Fruit fly (Drosophila melanogaster) whole organism, embryonic: Measurements from ENCODE around the gene CG42299.
A peak's percentile ranks its signal among the peaks of the same experiment; 100 is the strongest.

Experiments
- Aef1 ChIP-seq: fragments of 200-800 bp; sonication (Bioruptor generic); IDR thresholded peaks from 3 replicates; pipeline ENCODE4 v1.3.6; 2022; ENCODE audit warnings: missing biosample characterization, missing genetic modification characterization
- Antp ChIP-seq: fragments of 200-800 bp; sonication (Bioruptor generic); optimal IDR thresholded peaks from 3 replicates; lab custom pipeline; 2016; ENCODE audit warnings: missing biosample characterization, missing genetic modification characterization
- BtbVII ChIP-seq: fragments of 200-800 bp; sonication (Bioruptor generic); optimal IDR thresholded peaks from 3 replicates; lab custom pipeline; 2017; ENCODE audit warnings: missing biosample characterization, mild to moderate bottlenecking, missing genetic modification characterization
- CG11398 ChIP-seq: fragments of 200-800 bp; sonication (Bioruptor generic); optimal IDR thresholded peaks from 2 replicates; lab custom pipeline; 2016; ENCODE audit warnings: missing biosample characterization, missing genetic modification characterization
- CG12155 ChIP-seq: fragments of 200-800 bp; sonication (Bioruptor generic); optimal IDR thresholded peaks from 3 replicates; lab custom pipeline; 2016; ENCODE audit warnings: missing biosample characterization, missing genetic modification characterization
- CG12942 ChIP-seq: fragments of 200-800 bp; sonication (Bioruptor generic); optimal IDR thresholded peaks from 3 replicates; lab custom pipeline; 2016; ENCODE audit warnings: missing biosample characterization, missing genetic modification characterization
- CG14441 ChIP-seq: fragments of 200-800 bp; sonication (Bioruptor generic); IDR thresholded peaks from 2 replicates; pipeline ENCODE4 v1.3.6; 2022; ENCODE audit warnings: missing biosample characterization, missing genetic modification characterization
- CG15011 ChIP-seq: fragments of 200-800 bp; sonication (Bioruptor generic); optimal IDR thresholded peaks from 3 replicates; lab custom pipeline; 2018; ENCODE audit warnings: missing biosample characterization, mild to moderate bottlenecking, missing genetic modification characterization
- CG16813 ChIP-seq: fragments of 200-800 bp; sonication (Bioruptor generic); IDR thresholded peaks from 3 replicates; pipeline ENCODE4 v1.3.6; 2022; ENCODE audit warnings: missing biosample characterization, missing genetic modification characterization; ENCODE audit not compliant: partially characterized antibody
- CG18476 ChIP-seq: fragments of 200-800 bp; sonication (Bioruptor generic); optimal IDR thresholded peaks from 2 replicates; lab custom pipeline; 2016; ENCODE audit warnings: missing biosample characterization, mild to moderate bottlenecking, missing genetic modification characterization
- CG3838 ChIP-seq: fragments of 200-800 bp; sonication (Bioruptor generic); optimal IDR thresholded peaks from 3 replicates; lab custom pipeline; 2016; ENCODE audit warnings: missing biosample characterization, missing genetic modification characterization
- CG3995 ChIP-seq: fragments of 200-800 bp; sonication (Bioruptor generic); optimal IDR thresholded peaks from 3 replicates; lab custom pipeline; 2016; ENCODE audit warnings: missing biosample characterization, missing genetic modification characterization
- CG4424 ChIP-seq: fragments of 200-800 bp; sonication (Bioruptor generic); optimal IDR thresholded peaks from 3 replicates; lab custom pipeline; 2016; ENCODE audit warnings: missing biosample characterization, missing genetic modification characterization
- CG5180 ChIP-seq: fragments of 200-800 bp; sonication (Bioruptor generic); optimal IDR thresholded peaks from 3 replicates; lab custom pipeline; 2017; ENCODE audit warnings: missing biosample characterization, missing genetic modification characterization, mild to moderate bottlenecking, moderate library complexity, missing genetic modification reagents
- CG6813 ChIP-seq: fragments of 200-800 bp; sonication (Bioruptor generic); optimal IDR thresholded peaks from 2 replicates; lab custom pipeline; 2017; ENCODE audit warnings: missing biosample characterization, missing genetic modification characterization, mild to moderate bottlenecking, moderate library complexity, missing genetic modification reagents
- CG7745 ChIP-seq: fragments of 200-800 bp; sonication (Bioruptor generic); optimal IDR thresholded peaks from 2 replicates; lab custom pipeline; 2018; ENCODE audit warnings: missing biosample characterization, mild to moderate bottlenecking, missing genetic modification characterization, moderate library complexity
- CG8765 ChIP-seq: fragments of 200-800 bp; sonication (Bioruptor generic); IDR thresholded peaks from 2 replicates; pipeline ENCODE4 v1.3.6; 2022; ENCODE audit warnings: missing biosample characterization, missing genetic modification characterization
- CHES-1-like ChIP-seq: fragments of 200-800 bp; sonication (Bioruptor generic); optimal IDR thresholded peaks from 2 replicates; lab custom pipeline; 2016; ENCODE audit warnings: missing biosample characterization, missing genetic modification characterization
- D19A ChIP-seq: fragments of 200-800 bp; optimal IDR thresholded peaks from 3 replicates; lab custom pipeline; 2019; ENCODE audit warnings: missing biosample characterization, mild to moderate bottlenecking, missing genetic modification characterization, moderate library complexity
- Dip2 ChIP-seq: fragments of 200-800 bp; sonication (Bioruptor generic); IDR thresholded peaks from 2 replicates; pipeline ENCODE4 v1.3.6; 2022; ENCODE audit warnings: missing biosample characterization, missing genetic modification characterization
- HHEX ChIP-seq: fragments of 200-800 bp; sonication (Bioruptor generic); optimal IDR thresholded peaks from 3 replicates; lab custom pipeline; 2017; ENCODE audit warnings: missing biosample characterization, mild to moderate bottlenecking, missing genetic modification characterization, missing genetic modification reagents
- HmgD ChIP-seq: fragments of 200-800 bp; sonication (Bioruptor generic); optimal IDR thresholded peaks from 3 replicates; lab custom pipeline; 2016; ENCODE audit warnings: missing biosample characterization, missing genetic modification characterization
- Hr3 ChIP-seq: fragments of 200-800 bp; sonication (Bioruptor generic); optimal IDR thresholded peaks from 3 replicates; lab custom pipeline; 2016; ENCODE audit warnings: missing biosample characterization, missing genetic modification characterization
- Lpt ChIP-seq: fragments of >200 bp; optimal IDR thresholded peaks from 2 replicates; lab custom pipeline; 2018; ENCODE audit warnings: missing biosample characterization, missing genetic modification characterization
- MBD-R2 ChIP-seq: fragments of 200-800 bp; sonication (Bioruptor generic); IDR thresholded peaks from 2 replicates; pipeline ENCODE4 v1.3.6; 2022; ENCODE audit warnings: missing biosample characterization, missing genetic modification characterization
- Neu2 ChIP-seq: fragments of 200-800 bp; sonication (Bioruptor generic); optimal IDR thresholded peaks from 3 replicates; lab custom pipeline; 2016; ENCODE audit warnings: missing biosample characterization, missing genetic modification characterization, borderline replicate concordance
- Ptx1 ChIP-seq: fragments of 200-800 bp; sonication (Bioruptor generic); IDR thresholded peaks from 2 replicates; pipeline ENCODE4 v1.3.6; 2022; ENCODE audit warnings: missing biosample characterization, missing genetic modification characterization
- Side ChIP-seq: fragments of 200-800 bp; sonication (Bioruptor generic); optimal IDR thresholded peaks from 2 replicates; lab custom pipeline; 2016; ENCODE audit warnings: missing biosample characterization, missing genetic modification characterization
- Sox100B ChIP-seq: fragments of 200-800 bp; sonication (Bioruptor generic); optimal IDR thresholded peaks from 3 replicates; lab custom pipeline; 2018; ENCODE audit warnings: missing biosample characterization, mild to moderate bottlenecking, missing genetic modification characterization
- Trl ChIP-seq, 3 experiments: fragments of >200 bp in 2 of 3; fragments of 200-800 bp in 1 of 3; sonication (Bioruptor generic) in 1 of 3; optimal IDR thresholded peaks; 2 replicates in 1 of 3; 3 replicates in 2 of 3; lab custom pipeline; 2016 to 2017; ENCODE audit warnings: missing biosample characterization in 1 of 3, missing genetic modification characterization in 1 of 3
- Usf ChIP-seq: fragments of 200-800 bp; sonication (Bioruptor generic); optimal IDR thresholded peaks from 2 replicates; lab custom pipeline; 2017; ENCODE audit warnings: missing genotype, missing biosample characterization, missing genetic modification characterization
- YL-1 ChIP-seq: fragments of 200-800 bp; sonication (Bioruptor generic); optimal IDR thresholded peaks from 3 replicates; lab custom pipeline; 2017; ENCODE audit warnings: missing biosample characterization, mild to moderate bottlenecking, missing genetic modification characterization
- az2 ChIP-seq: fragments of 200-800 bp; sonication (Bioruptor generic); optimal IDR thresholded peaks from 3 replicates; lab custom pipeline; 2016; ENCODE audit warnings: missing biosample characterization, missing genetic modification characterization
- bbx ChIP-seq: fragments of 200-800 bp; sonication (Bioruptor generic); IDR thresholded peaks from 2 replicates; pipeline ENCODE4 v1.3.6; 2022; ENCODE audit warnings: missing biosample characterization, missing genetic modification characterization; ENCODE audit not compliant: partially characterized antibody
- caup ChIP-seq: fragments of 200-800 bp; sonication (Bioruptor generic); optimal IDR thresholded peaks from 3 replicates; lab custom pipeline; 2017; ENCODE audit warnings: missing biosample characterization, mild to moderate bottlenecking, missing genetic modification characterization, moderate library complexity; ENCODE audit not compliant: severe bottlenecking
- croc ChIP-seq: fragments of 200-800 bp; sonication (Bioruptor generic); conservative IDR thresholded peaks from 3 replicates; pipeline ENCODE4 v1.3.6; 2022; ENCODE audit warnings: missing biosample characterization, missing genetic modification characterization
- dan ChIP-seq: fragments of 200-800 bp; sonication (Bioruptor generic); IDR thresholded peaks from 2 replicates; pipeline ENCODE4 v1.3.6; 2022; ENCODE audit warnings: missing biosample characterization, missing genetic modification characterization
- dimm ChIP-seq: fragments of 200-800 bp; sonication (Bioruptor generic); IDR thresholded peaks from 2 replicates; pipeline ENCODE4 v1.3.6; 2022; ENCODE audit warnings: missing biosample characterization, missing genetic modification characterization
- dysf ChIP-seq: fragments of 200-800 bp; sonication (Bioruptor generic); IDR thresholded peaks from 3 replicates; pipeline ENCODE4 v1.3.6; 2022; ENCODE audit warnings: missing biosample characterization, missing genetic modification characterization
- en ChIP-seq: fragments of 200-800 bp; sonication (Bioruptor generic); optimal IDR thresholded peaks from 2 replicates; lab custom pipeline; 2016; ENCODE audit warnings: missing biosample characterization, missing genetic modification characterization
- exex ChIP-seq: fragments of 200-800 bp; sonication (Bioruptor generic); optimal IDR thresholded peaks from 4 replicates; lab custom pipeline; 2018; ENCODE audit warnings: missing biosample characterization, mild to moderate bottlenecking, missing genetic modification characterization, moderate library complexity
- fd3F ChIP-seq: fragments of 200-800 bp; sonication (Bioruptor generic); optimal IDR thresholded peaks from 2 replicates; lab custom pipeline; 2018; ENCODE audit warnings: missing biosample characterization, mild to moderate bottlenecking, missing genetic modification characterization, moderate library complexity
- fu2 ChIP-seq: fragments of 200-800 bp; sonication (Bioruptor generic); optimal IDR thresholded peaks from 2 replicates; lab custom pipeline; 2016; ENCODE audit warnings: missing biosample characterization, missing genetic modification characterization
- h ChIP-seq: fragments of >200 bp; optimal IDR thresholded peaks from 2 replicates; lab custom pipeline; 2017
- ham ChIP-seq: fragments of 200-800 bp; sonication (Bioruptor generic); IDR thresholded peaks from 2 replicates; pipeline ENCODE4 v1.3.6; 2022; ENCODE audit warnings: missing biosample characterization, missing genetic modification characterization
- hth ChIP-seq: fragments of >200 bp; optimal IDR thresholded peaks from 2 replicates; lab custom pipeline; 2017; ENCODE audit warnings: inconsistent platforms
- jigr1 ChIP-seq: fragments of 200-800 bp; sonication (Bioruptor generic); IDR thresholded peaks from 3 replicates; pipeline ENCODE4 v1.3.6; 2022; ENCODE audit warnings: missing biosample characterization, missing genetic modification characterization
- klu ChIP-seq: fragments of 200-800 bp; sonication (Bioruptor generic); IDR thresholded peaks from 2 replicates; pipeline ENCODE4 v1.3.6; 2022; ENCODE audit warnings: missing biosample characterization, missing genetic modification characterization
- trem ChIP-seq: fragments of 200-800 bp; optimal IDR thresholded peaks from 3 replicates; lab custom pipeline; 2019; ENCODE audit warnings: missing biosample characterization, mild to moderate bottlenecking, missing genetic modification characterization, moderate library complexity
- trh ChIP-seq: fragments of 200-800 bp; sonication (Bioruptor generic); optimal IDR thresholded peaks from 2 replicates; lab custom pipeline; 2016; ENCODE audit warnings: missing biosample characterization, missing genetic modification characterization
- vnd ChIP-seq: fragments of 200-800 bp; sonication (Bioruptor generic); IDR thresholded peaks from 3 replicates; pipeline ENCODE4 v1.3.6; 2022; ENCODE audit warnings: missing biosample characterization, missing genetic modification characterization; ENCODE audit not compliant: partially characterized antibody

Gene CG42299

dm6 chrX:15619631-15619960 is 44.1 kb upstream of the CG42299 start (continued):
- no peak for TF ChIP-seq Usf (GFP tag; lab: Kevin White, UChicago)
- TF ChIP-seq D19A, result no peak
- peak; percentile 23 for TF ChIP-seq BtbVII
- TF ChIP-seq CG12155 (GFP tag; lab: Kevin White, UChicago), result no peak
- no peak for TF ChIP-seq Aef1
- TF ChIP-seq Trl (optimal IDR thresholded peaks at IDR 0.05; lab: Kevin White, UChicago), result peak; percentile 12 to 37
- no peak for TF ChIP-seq Trl (GFP tag; optimal IDR thresholded peaks at IDR 0.05; lab: Kevin White, UChicago)
- no peak for TF ChIP-seq Neu2
- no peak for TF ChIP-seq az2 (GFP tag; lab: Kevin White, UChicago)
- 0 out of 3 replicates have a peak, but pooled peaks have one; percentile 1 for TF ChIP-seq croc (GFP tag; lab: Robert Waterston, UW)
- no peak for TF ChIP-seq Hr3 (GFP tag; lab: Kevin White, UChicago)
- TF ChIP-seq CG18476 (GFP tag; lab: Kevin White, UChicago), result no peak
- TF ChIP-seq hth, result no peak
- no peak for TF ChIP-seq jigr1 (GFP tag; lab: Robert Waterston, UW)
- TF ChIP-seq HmgD (GFP tag; lab: Kevin White, UChicago), result no peak
- TF ChIP-seq exex (tag; lab: Kevin White, UChicago), result no peak
- TF ChIP-seq CG12942 (GFP tag; lab: Kevin White, UChicago), result no peak
- 0 out of 2 replicates have a peak, but pooled peaks have one; percentile 1 for TF ChIP-seq ham (GFP tag; lab: Robert Waterston, UW)
- no peak for TF ChIP-seq fd3F (GFP tag; lab: Kevin White, UChicago)
- no peak for TF ChIP-seq vnd (GFP tag; lab: Robert Waterston, UW)
- TF ChIP-seq CG16813 (GFP tag; lab: Robert Waterston, UW), result no peak
- TF ChIP-seq CG6813, result no peak
- TF ChIP-seq CG11398 (GFP tag; lab: Kevin White, UChicago), result no peak
- TF ChIP-seq Ptx1, result no peak
- no peak for TF ChIP-seq en
- TF ChIP-seq trh, result no peak

- TF ChIP-seq CG12942 (GFP tag; lab: Kevin White, UChicago) (peak; percentile 81), Sox100B (GFP tag; lab: Kevin White, UChicago) (peak; percentile 69), caup (GFP tag; lab: Kevin White, UChicago) (peak; percentile 71), CG15011 (GFP tag; lab: Kevin White, UChicago) (peak; percentile 45), Side (GFP tag; lab: Kevin White, UChicago) (peak; percentile 72), klu (peak; percentile 52; the same call in 1 of the 2 replicates), CHES-1-like (GFP tag; lab: Kevin White, UChicago) (no peak), MBD-R2 (GFP tag; lab: Robert Waterston, UW) (peak; percentile 40; the same call in 1 of the 2 replicates), trem (tag; lab: Kevin White, UChicago) (peak; percentile 63), dysf (peak; percentile 85), Dip2 (GFP tag; lab: Robert Waterston, UW) (no peak), fu2 (GFP tag; lab: Kevin White, UChicago) (peak; percentile 57), Hr3 (GFP tag; lab: Kevin White, UChicago) (peak; percentile 83), Antp (GFP tag; lab: Kevin White, UChicago) (peak; percentile 77), Lpt (GFP tag; lab: Kevin White, UChicago) (no peak), CG3995 (peak; percentile 20), CG14441 (GFP tag; lab: Robert Waterston, UW) (peak; percentile 85), CG7745 (tag; lab: Kevin White, UChicago) (no peak), CG8765 (no peak), h (no peak), YL-1 (GFP tag; lab: Kevin White, UChicago) (no peak), CG4424 (GFP tag; lab: Kevin White, UChicago) (peak; percentile 85), HHEX (GFP tag; lab: Kevin White, UChicago) (peak; percentile 76), dan (peak; percentile 56; the same call in 1 of the 2 replicates), CG3838 (GFP tag; lab: Kevin White, UChicago) (no peak), dimm (GFP tag; lab: Robert Waterston, UW) (peak; percentile 78), bbx (GFP tag; lab: Robert Waterston, UW) (no peak), CG5180 (GFP tag; lab: Kevin White, UChicago) (peak; percentile 59)
These were observed 43.6 kb upstream of the CG42299 start for dm6 chrX:15618953-15619630.
